Worm (Caenorhabditis elegans) whole organism, mixed stage, embryonic: Measurements from ENCODE around the gene C10A4.10.

Experiments used
- M03D4.4 ChIP-seq: sonication (generic microtip); optimal IDR thresholded peaks from 2 replicates; lab custom pipeline; 2017; ENCODE audit warnings: mild to moderate bottlenecking, missing genetic modification characterization, missing compliant biosample characterization
- blmp-1 ChIP-seq: fragments of 150-350 bp; optimal IDR thresholded peaks from 2 replicates; lab custom pipeline; 2014; ENCODE audit warnings: missing biosample characterization, missing genetic modification characterization
- ceh-39 ChIP-seq: fragments of 150-350 bp; optimal IDR thresholded peaks from 2 replicates; lab custom pipeline; 2014; ENCODE audit warnings: missing biosample characterization, missing genetic modification characterization
- ceh-43 ChIP-seq: fragments of 200-800 bp; sonication (Bioruptor generic); optimal IDR thresholded peaks from 2 replicates; lab custom pipeline; 2018; ENCODE audit warnings: mild to moderate bottlenecking, missing genetic modification characterization, moderate library complexity, missing compliant biosample characterization
- ceh-83 ChIP-seq: fragments of 200-800 bp; sonication (Bioruptor generic); optimal IDR thresholded peaks from 2 replicates; lab custom pipeline; 2018; ENCODE audit warnings: mild to moderate bottlenecking, missing genetic modification characterization, missing compliant biosample characterization
- ces-1 ChIP-seq: fragments of 150-350 bp; optimal IDR thresholded peaks from 2 replicates; lab custom pipeline; 2014; ENCODE audit warnings: missing biosample characterization, missing genetic modification reagents, missing genetic modification characterization
- drap-1 ChIP-seq: fragments of 200-800 bp; sonication (Bioruptor generic); optimal IDR thresholded peaks from 3 replicates; lab custom pipeline; 2018; ENCODE audit warnings: mild to moderate bottlenecking, missing genetic modification characterization, missing compliant biosample characterization
- elt-1 ChIP-seq: sonication (generic microtip); optimal IDR thresholded peaks from 2 replicates; lab custom pipeline; 2017; ENCODE audit warnings: missing genetic modification characterization, mild to moderate bottlenecking, missing compliant biosample characterization, antibody characterized with exemption, moderate library complexity, borderline replicate concordance; ENCODE audit not compliant: insufficient read depth
- elt-3 ChIP-seq: fragments of 150-350 bp; optimal IDR thresholded peaks from 2 replicates; lab custom pipeline; 2014; ENCODE audit warnings: missing biosample characterization, missing genetic modification characterization
- ham-2 ChIP-seq: fragments of 200-800 bp; sonication (Bioruptor generic); optimal IDR thresholded peaks from 2 replicates; lab custom pipeline; 2018; ENCODE audit warnings: mild to moderate bottlenecking, missing genetic modification characterization, missing compliant biosample characterization
- hlh-1 ChIP-seq: fragments of 150-350 bp; optimal IDR thresholded peaks from 2 replicates; lab custom pipeline; 2014; ENCODE audit warnings: missing biosample characterization, missing genetic modification reagents, missing genetic modification characterization
- lin-13 ChIP-seq: fragments of 150-350 bp; optimal IDR thresholded peaks from 2 replicates; lab custom pipeline; 2014; ENCODE audit warnings: missing biosample characterization, missing genetic modification characterization
- mab-5 ChIP-seq: fragments of 150-350 bp; optimal IDR thresholded peaks from 2 replicates; lab custom pipeline; 2014; ENCODE audit warnings: missing biosample characterization, missing genetic modification characterization
- mep-1 ChIP-seq: fragments of 150-350 bp; optimal IDR thresholded peaks from 2 replicates; lab custom pipeline; 2017; ENCODE audit warnings: missing biosample characterization, missing genetic modification reagents, missing genetic modification characterization, inconsistent platforms
- mls-2 ChIP-seq: sonication (generic microtip); optimal IDR thresholded peaks from 2 replicates; lab custom pipeline; 2016; ENCODE audit warnings: mild to moderate bottlenecking, missing genetic modification characterization, moderate library complexity, missing compliant biosample characterization
- nhr-12 ChIP-seq: fragments of 150-350 bp; optimal IDR thresholded peaks from 2 replicates; lab custom pipeline; 2014; ENCODE audit warnings: missing biosample characterization, missing genetic modification characterization
- nhr-2 ChIP-seq: fragments of 150-350 bp; optimal IDR thresholded peaks from 2 replicates; lab custom pipeline; 2014; ENCODE audit warnings: missing biosample characterization, missing genetic modification characterization
- nhr-237 ChIP-seq: fragments of 150-350 bp; optimal IDR thresholded peaks from 2 replicates; lab custom pipeline; 2014; ENCODE audit warnings: missing biosample characterization, missing genetic modification characterization
- nhr-76 ChIP-seq: sonication (generic microtip); optimal IDR thresholded peaks from 2 replicates; lab custom pipeline; 2017; ENCODE audit warnings: missing biosample characterization, missing genetic modification characterization
- pha-4 ChIP-seq: fragments of 150-350 bp; optimal IDR thresholded peaks from 2 replicates; lab custom pipeline; 2018; ENCODE audit warnings: missing biosample characterization, missing genetic modification reagents, missing genetic modification characterization
- sem-2 ChIP-seq: fragments of 200-800 bp; sonication (Bioruptor generic); optimal IDR thresholded peaks from 2 replicates; lab custom pipeline; 2018; ENCODE audit warnings: mild to moderate bottlenecking, missing genetic modification characterization, missing compliant biosample characterization
- snpc-4 ChIP-seq: fragments of 150-350 bp; optimal IDR thresholded peaks from 2 replicates; lab custom pipeline; 2014; ENCODE audit warnings: missing biosample characterization, missing genetic modification characterization
- sptf-1 ChIP-seq: sonication (generic microtip); optimal IDR thresholded peaks from 2 replicates; lab custom pipeline; 2017; ENCODE audit warnings: mild to moderate bottlenecking, missing genetic modification characterization, moderate library complexity, missing compliant biosample characterization
- unc-120 ChIP-seq: sonication (generic microtip); optimal IDR thresholded peaks from 2 replicates; lab custom pipeline; 2017; ENCODE audit warnings: missing genetic modification characterization, missing compliant biosample characterization; ENCODE audit not compliant: poor library complexity, severe bottlenecking
- unc-39 ChIP-seq: fragments of 150-350 bp; optimal IDR thresholded peaks from 2 replicates; lab custom pipeline; 2014; ENCODE audit warnings: missing biosample characterization, missing genetic modification characterization
- unc-62 ChIP-seq: fragments of 150-350 bp; optimal IDR thresholded peaks from 2 replicates; lab custom pipeline; 2014; ENCODE audit warnings: missing biosample characterization, missing genetic modification reagents, missing genetic modification characterization
- zip-8 ChIP-seq: fragments of 150-350 bp; optimal IDR thresholded peaks from 2 replicates; lab custom pipeline; 2014; ENCODE audit warnings: missing biosample characterization, missing genetic modification characterization
- ztf-11 ChIP-seq: fragments of 150-350 bp; optimal IDR thresholded peaks from 2 replicates; lab custom pipeline; 2014; ENCODE audit warnings: missing biosample characterization, missing genetic modification characterization

Gene C10A4.10

DNA sequence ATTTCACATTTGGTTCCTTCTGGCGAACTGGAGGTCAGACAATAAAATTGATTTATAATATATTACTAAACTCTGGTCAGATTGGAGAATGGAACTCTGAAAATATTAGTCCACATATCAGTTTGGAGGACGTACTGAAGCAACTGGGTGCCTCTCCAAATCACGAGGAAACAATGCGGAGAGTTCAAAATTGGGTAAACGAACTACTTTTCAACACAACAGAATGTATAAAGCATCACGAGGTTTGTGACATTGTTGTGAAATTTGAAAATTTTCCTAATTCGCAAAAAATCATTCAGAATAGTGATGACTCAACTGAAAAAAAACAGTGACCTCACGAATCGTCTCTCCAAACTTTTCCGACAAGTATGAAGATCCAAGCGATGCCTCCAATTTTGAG lies 5.5 kb upstream of the C10A4.10 start, which contains the start of gene gad-2:
TSS of gene gad-2 (plus strand) at position 301 of the 400 bp plus-strand sequence.
- TF ChIP-seq unc-62 (GFP tag; lab: Kevin White, UChicago) (no peak), elt-3 (tag; lab: Kevin White, UChicago) (no peak), pha-4 (tag; lab: Kevin White, UChicago) (no peak), ceh-43 (no peak), snpc-4 (tag; lab: Kevin White, UChicago) (no peak), blmp-1 (tag; lab: Kevin White, UChicago) (no peak), lin-13 (tag; lab: Kevin White, UChicago) (no peak), ceh-83 (GFP tag; lab: Kevin White, UChicago) (no peak), unc-120 (no peak), sem-2 (GFP tag; lab: Kevin White, UChicago) (no peak), ceh-39 (tag; lab: Kevin White, UChicago) (no peak), nhr-12 (tag; lab: Kevin White, UChicago) (no peak), sptf-1 (tag; lab: Kevin White, UChicago) (no peak), M03D4.4 (tag; lab: Kevin White, UChicago) (no peak), mab-5 (tag; lab: Kevin White, UChicago) (no peak), nhr-237 (no peak)
- TF ChIP-seq, all 35 proteins: peak for 0

DNA sequence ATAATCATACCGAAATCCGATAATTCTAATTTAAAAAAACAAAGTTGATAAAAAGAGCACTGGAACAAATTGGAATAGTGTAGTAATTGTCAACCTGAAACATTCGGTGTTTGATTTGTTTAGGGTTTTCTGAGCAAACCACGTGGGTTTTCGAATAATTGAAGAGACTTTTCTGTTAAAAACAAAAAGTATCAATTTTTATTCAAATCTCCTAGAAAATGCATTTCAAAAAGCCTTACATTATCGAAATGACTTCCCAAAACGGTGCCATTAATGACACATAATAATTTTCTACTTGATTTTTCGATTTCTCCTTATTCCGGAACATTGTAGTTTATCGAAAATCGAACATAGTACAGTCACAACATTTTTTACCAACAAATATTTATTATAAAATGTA lies 749 bp upstream of the C10A4.10 start, which contains the start of gene C10A4.13:
TSS of gene C10A4.13 (minus strand) at position 101 of the 400 bp plus-strand sequence.
- TF ChIP-seq hlh-1 (tag; lab: Kevin White, UChicago) (no peak), M03D4.4 (tag; lab: Kevin White, UChicago) (no peak), zip-8 (no peak), blmp-1 (tag; lab: Kevin White, UChicago) (no peak), elt-1 (tag; lab: Kevin White, UChicago) (no peak), mep-1 (tag; lab: Kevin White, UChicago) (no peak), nhr-237 (no peak), sem-2 (GFP tag; lab: Kevin White, UChicago) (no peak), snpc-4 (tag; lab: Kevin White, UChicago) (no peak), mls-2 (tag; lab: Kevin White, UChicago) (no peak)

DNA sequence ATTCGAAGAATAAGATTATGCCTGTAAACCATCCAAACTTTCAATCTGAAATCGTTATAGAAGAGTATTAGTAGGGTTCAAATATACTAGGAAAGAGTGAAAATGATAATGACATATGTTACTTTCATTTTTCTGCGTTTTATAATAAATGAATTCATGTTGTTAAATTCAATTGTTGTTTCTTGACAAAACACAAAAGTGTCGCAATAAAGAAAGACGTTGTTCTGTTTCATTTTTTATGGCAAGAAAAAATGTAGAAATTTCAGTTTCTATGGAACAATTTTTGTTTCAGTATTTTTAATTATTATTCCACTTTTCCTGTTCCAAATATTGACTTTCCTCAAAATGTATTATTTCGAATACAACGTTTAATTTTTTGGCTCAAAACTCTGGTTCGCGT lies 2.1 kb downstream of the C10A4.10 start, which contains the start of gene C10A4.4:
TSS of gene C10A4.4 (plus strand) at position 301 of the 400 bp plus-strand sequence.
- no peak for TF ChIP-seq mep-1 (tag; lab: Kevin White, UChicago)
- TF ChIP-seq ces-1 (GFP tag; lab: Kevin White, UChicago), result no peak
- TF ChIP-seq drap-1, result no peak
- TF ChIP-seq nhr-76 (tag; lab: Kevin White, UChicago), result no peak

DNA sequence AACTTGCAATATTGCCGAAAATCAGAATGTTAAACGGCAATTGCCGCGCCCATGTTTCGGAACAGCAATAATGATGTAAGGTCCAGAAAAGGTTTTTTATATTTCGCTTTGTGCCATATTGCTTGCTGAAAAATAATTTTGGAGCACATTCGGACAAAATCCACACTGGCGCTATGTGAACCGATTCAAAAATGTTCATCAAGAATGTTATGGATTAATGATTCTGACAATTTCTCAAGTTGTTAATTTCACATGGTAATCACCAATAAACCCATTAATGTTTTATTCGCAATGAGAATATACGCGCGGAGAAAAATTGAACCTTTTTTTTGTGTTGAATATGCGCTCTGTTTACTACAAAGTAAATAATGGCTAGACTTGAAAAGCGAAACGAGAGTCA lies 5.9 kb downstream of the C10A4.10 start:
- TF ChIP-seq snpc-4 (tag; lab: Kevin White, UChicago) (no peak), zip-8 (no peak), elt-1 (tag; lab: Kevin White, UChicago) (no peak), nhr-76 (tag; lab: Kevin White, UChicago) (no peak), unc-62 (GFP tag; lab: Kevin White, UChicago) (no peak), elt-3 (tag; lab: Kevin White, UChicago) (no peak), unc-39 (tag; lab: Kevin White, UChicago) (no peak), nhr-12 (tag; lab: Kevin White, UChicago) (no peak), ham-2 (GFP tag; lab: Kevin White, UChicago) (no peak), mls-2 (tag; lab: Kevin White, UChicago) (no peak), ztf-11 (no peak)

DNA sequence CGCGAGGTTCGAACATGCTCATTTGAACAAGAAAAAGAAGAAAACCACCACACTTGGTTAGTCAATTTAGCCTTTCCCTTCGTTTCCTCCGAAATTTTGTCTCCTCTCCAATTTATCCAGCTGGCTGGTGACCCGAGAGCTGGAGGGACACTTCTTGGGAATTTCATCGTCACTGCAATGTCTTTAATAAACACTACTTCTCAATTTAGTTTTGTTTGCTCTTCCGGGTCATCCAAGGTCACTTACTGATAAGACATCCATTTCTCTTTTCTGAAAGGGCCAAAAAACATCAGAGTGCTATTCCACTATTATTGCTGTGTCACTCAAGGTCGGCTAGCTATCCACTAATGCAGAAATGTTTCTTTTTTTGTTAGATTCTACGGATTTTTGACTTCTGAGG lies 6.7 kb downstream of the C10A4.10 start, which contains the start of gene C10A4.3:
TSS of gene C10A4.3 (plus strand) at position 301 of the 400 bp plus-strand sequence.
- TF ChIP-seq mls-2 (tag; lab: Kevin White, UChicago) (no peak), sptf-1 (tag; lab: Kevin White, UChicago) (no peak), sem-2 (GFP tag; lab: Kevin White, UChicago) (no peak), pha-4 (tag; lab: Kevin White, UChicago) (no peak), ces-1 (GFP tag; lab: Kevin White, UChicago) (peak; percentile 8)
- TF ChIP-seq, all 35 proteins: peak for 1

DNA sequence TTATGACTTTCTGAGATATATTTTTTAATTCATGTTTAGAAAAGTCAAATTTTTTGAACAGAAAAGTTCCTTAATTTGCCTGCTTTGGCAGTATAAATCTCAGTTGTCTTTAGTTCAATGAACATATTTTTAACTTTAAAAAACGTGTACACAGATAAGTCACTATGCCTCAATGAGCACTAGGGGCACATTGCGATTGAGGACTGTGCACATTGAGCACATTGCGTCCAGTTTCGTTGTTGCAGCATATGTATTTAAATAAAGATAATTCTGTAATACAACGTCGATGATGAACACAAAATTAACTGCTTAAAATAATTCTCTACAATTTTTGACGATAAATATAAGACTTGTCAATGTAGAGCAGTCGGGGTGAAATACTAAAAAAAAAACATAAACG lies 9.1 kb downstream of the C10A4.10 start:
- TF ChIP-seq ceh-83 (GFP tag; lab: Kevin White, UChicago) (no peak), nhr-2 (tag; lab: Kevin White, UChicago) (no peak), snpc-4 (tag; lab: Kevin White, UChicago) (no peak), drap-1 (no peak), sem-2 (GFP tag; lab: Kevin White, UChicago) (no peak), ztf-11 (no peak), ham-2 (GFP tag; lab: Kevin White, UChicago) (no peak)
- TF ChIP-seq, all 35 proteins: peak for 0
